Fruit fly (Drosophila melanogaster): ENCODE measurements around the gene Dph4.
A peak's percentile ranks its signal among the peaks of the same experiment; 100 is the strongest.

The Dph4 gene

DNA sequence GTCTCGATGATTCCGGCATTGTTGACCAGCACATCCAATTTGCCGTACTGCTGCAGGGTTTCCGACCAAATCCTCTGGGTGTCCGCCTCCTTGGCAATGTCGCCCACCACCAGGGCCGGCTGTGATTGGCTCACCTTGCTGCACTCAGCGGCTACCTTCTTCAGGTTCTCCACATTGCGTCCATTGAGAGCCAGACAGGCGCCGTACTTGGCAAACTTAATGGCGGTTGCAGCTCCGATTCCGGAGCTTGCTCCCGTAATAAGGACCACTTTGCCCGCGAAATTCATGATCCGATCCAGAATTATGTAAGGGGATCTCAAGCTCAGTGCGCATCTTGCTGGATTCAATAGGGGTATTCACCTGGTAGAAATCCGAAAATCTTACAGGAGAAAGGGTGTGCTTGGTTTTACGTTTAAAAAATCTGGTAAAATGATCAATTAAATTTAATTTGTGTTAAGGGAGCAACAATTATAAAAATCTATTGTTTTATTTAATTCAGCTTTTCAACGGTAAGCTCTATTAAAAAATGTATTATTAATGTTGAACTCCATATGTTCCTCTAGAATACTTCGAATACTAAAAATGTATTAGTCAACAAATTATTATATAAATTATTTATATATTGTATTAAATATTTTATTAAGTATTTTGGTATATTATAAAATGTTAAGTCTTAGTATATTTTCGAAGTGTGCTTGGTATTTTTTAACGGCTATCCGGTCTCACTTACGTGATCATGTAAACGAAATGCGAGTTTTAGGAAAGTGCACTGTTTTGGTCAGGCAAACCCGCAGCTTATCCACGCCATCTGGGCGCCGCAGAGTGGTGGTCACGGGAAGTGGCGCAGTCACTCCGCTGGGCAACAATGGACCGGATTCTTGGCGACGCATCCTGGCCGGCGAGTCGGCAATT lies 12.8 kb upstream of the Dph4 start, which contains the start of the genes CG31548 and CG12170 (continued):
- TF ChIP-seq CG1832 (GFP tag; optimal IDR thresholded peaks at IDR 0.05) (no peak), gsb-n (tag; optimal IDR thresholded peaks at IDR 0.05) (peak; percentile 31), Lhr (GFP tag; optimal IDR thresholded peaks at IDR 0.05) (peak; percentile 19), CG7357 (GFP tag; IDR thresholded peaks at IDR 0.05) (no peak), Sry-β (GFP tag; optimal IDR thresholded peaks at IDR 0.05) (no peak), Hmx (GFP tag; optimal IDR thresholded peaks at IDR 0.05) (no peak), sens-2 (GFP tag; IDR thresholded peaks at IDR 0.05) (0 out of 2 replicates have a peak, but pooled peaks have one; percentile 12), CG4820 (GFP tag; optimal IDR thresholded peaks at IDR 0.05) (peak; percentile 31), Hr78 (GFP tag; optimal IDR thresholded peaks at IDR 0.05) (no peak), CG15696 (tag; optimal IDR thresholded peaks at IDR 0.05) (no peak), Sox100B (GFP tag; optimal IDR thresholded peaks at IDR 0.05) (no peak), az2 (GFP tag; optimal IDR thresholded peaks at IDR 0.05) (peak; percentile 56), dati (GFP tag; IDR thresholded peaks at IDR 0.05) (no peak), CG34224 (GFP tag; IDR thresholded peaks at IDR 0.05; ENCODE audit: partially characterized antibody) (no peak), CG15479 (GFP tag; optimal IDR thresholded peaks at IDR 0.05) (no peak), CG18011 (GFP tag; optimal IDR thresholded peaks at IDR 0.05) (peak; percentile 36), row (GFP tag; IDR thresholded peaks at IDR 0.05) (peak; percentile 62; the same call in 2 of the 3 replicates), Neu2 (GFP tag; optimal IDR thresholded peaks at IDR 0.05; ENCODE audit: borderline replicate concordance) (no peak), run (tag; optimal IDR thresholded peaks at IDR 0.05) (no peak), CG3995 (GFP tag; optimal IDR thresholded peaks at IDR 0.05) (no peak), CG31441 (GFP tag; IDR thresholded peaks at IDR 0.05) (peak; percentile 68), Antp (GFP tag; optimal IDR thresholded peaks at IDR 0.05) (peak; percentile 9), zen2 (GFP tag; IDR thresholded peaks at IDR 0.05; ENCODE audit: partially characterized antibody) (no peak), grau (tag; optimal IDR thresholded peaks at IDR 0.05) (peak; percentile 62), CG7372 (GFP tag; IDR thresholded peaks at IDR 0.05) (no peak), CG12299 (tag; optimal IDR thresholded peaks at IDR 0.05) (no peak), CG10979 (tag; optimal IDR thresholded peaks at IDR 0.05) (peak; percentile 57), so (GFP tag; IDR thresholded peaks at IDR 0.05) (peak; percentile 33; the same call in 1 of the 3 replicates), Oaz (GFP tag; IDR thresholded peaks at IDR 0.05) (no peak), CG6813 (GFP tag; optimal IDR thresholded peaks at IDR 0.05) (no peak), CG8359 (GFP tag; optimal IDR thresholded peaks at IDR 0.05; ENCODE audit: borderline replicate concordance) (no peak), aop (GFP tag; IDR thresholded peaks at IDR 0.05) (no peak), CG1602 (GFP tag; optimal IDR thresholded peaks at IDR 0.05) (peak; percentile 56), Mes4 (GFP tag; optimal IDR thresholded peaks at IDR 0.05) (no peak), slou (GFP tag; optimal IDR thresholded peaks at IDR 0.05) (no peak), dmrt11E (tag; optimal IDR thresholded peaks at IDR 0.05) (peak; percentile 55), CG13296 (GFP tag; optimal IDR thresholded peaks at IDR 0.05) (peak; percentile 42), Eip74EF (GFP tag; optimal IDR thresholded peaks at IDR 0.05) (peak in 1 of 2 experiments; percentile 4), CG6791 (GFP tag; IDR thresholded peaks at IDR 0.05; ENCODE audit: partially characterized antibody) (no peak), CG7745 (tag; optimal IDR thresholded peaks at IDR 0.05) (no peak), bsh (GFP tag; optimal IDR thresholded peaks at IDR 0.05) (peak in 1 of 2 experiments; percentile 59), grn (GFP tag; optimal IDR thresholded peaks at IDR 0.05) (no peak), luna (GFP tag; optimal IDR thresholded peaks at IDR 0.05) (no peak), disco-r (GFP tag; optimal IDR thresholded peaks at IDR 0.05) (no peak), nerfin-2 (GFP tag; IDR thresholded peaks at IDR 0.05; ENCODE audit: partially characterized antibody) (no peak), CHES-1-like (GFP tag; optimal IDR thresholded peaks at IDR 0.05) (no peak), CG12155 (GFP tag; optimal IDR thresholded peaks at IDR 0.05) (peak; percentile 31)
